Fruit fly (Drosophila melanogaster) whole organism, pupa: ENCODE measurements around the gene CG43799.

Experiments used
- CG10348 ChIP-seq: fragments of 200-800 bp; sonication (Bioruptor generic); IDR thresholded peaks from 2 replicates; pipeline ENCODE4 v1.3.6; 2022; ENCODE audit warnings: missing biosample characterization, missing genetic modification characterization
- CG13204 ChIP-seq: fragments of 200-800 bp; sonication (Bioruptor generic); optimal IDR thresholded peaks from 2 replicates; lab custom pipeline; 2018; ENCODE audit warnings: missing biosample characterization, mild to moderate bottlenecking, missing genetic modification characterization, moderate library complexity
- CG14655 ChIP-seq: fragments of 200-800 bp; sonication (Bioruptor generic); optimal IDR thresholded peaks from 3 replicates; lab custom pipeline; 2017; ENCODE audit warnings: mild to moderate bottlenecking, missing biosample characterization, missing genetic modification reagents, missing genetic modification characterization
- CG15710 ChIP-seq: fragments of 200-800 bp; sonication (Bioruptor generic); optimal IDR thresholded peaks from 2 replicates; lab custom pipeline; 2018; ENCODE audit warnings: missing biosample characterization, mild to moderate bottlenecking, missing genetic modification characterization, moderate library complexity
- CG32121 ChIP-seq: fragments of 200-800 bp; sonication (Bioruptor generic); IDR thresholded peaks from 2 replicates; pipeline ENCODE4 v1.3.6; 2022; ENCODE audit warnings: missing biosample characterization, missing genetic modification characterization
- CG34367 ChIP-seq: fragments of 200-800 bp; sonication (Bioruptor generic); optimal IDR thresholded peaks from 2 replicates; lab custom pipeline; 2018; ENCODE audit warnings: missing biosample characterization, mild to moderate bottlenecking, missing genetic modification characterization
- CG4496 ChIP-seq: fragments of 200-800 bp; sonication (Bioruptor generic); IDR thresholded peaks from 3 replicates; pipeline ENCODE4 v1.3.6; 2022; ENCODE audit warnings: missing biosample characterization, missing genetic modification characterization
- CG8301 ChIP-seq: fragments of 200-800 bp; sonication (Bioruptor generic); optimal IDR thresholded peaks from 2 replicates; lab custom pipeline; 2018; ENCODE audit warnings: missing biosample characterization, mild to moderate bottlenecking, missing genetic modification characterization
- Ets98B ChIP-seq: fragments of 200-800 bp; sonication (Bioruptor generic); IDR thresholded peaks from 2 replicates; pipeline ENCODE4 v1.3.6; 2022; ENCODE audit warnings: missing biosample characterization, missing genetic modification characterization
- Pif1B ChIP-seq: fragments of 200-800 bp; sonication (Bioruptor generic); optimal IDR thresholded peaks from 3 replicates; lab custom pipeline; 2016; ENCODE audit warnings: missing biosample characterization, missing genetic modification characterization
- rn ChIP-seq: fragments of 200-800 bp; sonication (Bioruptor generic); IDR thresholded peaks from 2 replicates; pipeline ENCODE4 v1.3.6; 2022; ENCODE audit warnings: missing biosample characterization, missing genetic modification characterization

DNA sequence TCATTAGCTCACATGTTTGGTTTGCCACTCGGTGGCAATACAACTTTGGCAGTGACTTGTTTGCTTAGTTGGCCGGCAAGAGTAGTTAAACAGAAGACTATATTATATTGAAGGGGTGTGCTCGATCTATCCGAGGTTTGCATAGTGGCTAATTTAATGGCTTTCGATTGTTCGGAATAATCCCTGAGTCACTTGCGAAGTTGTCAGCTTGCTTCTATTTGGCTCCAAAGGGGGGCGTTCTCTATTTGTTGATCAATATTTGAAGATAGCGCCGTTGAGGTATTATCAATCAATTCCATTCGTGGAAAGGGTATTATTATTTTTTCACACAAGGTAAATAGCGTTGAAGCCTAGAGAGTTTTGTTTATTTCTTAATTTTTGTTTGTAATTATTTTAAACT, 20.6 kb downstream of the CG43799 start:
- TF ChIP-seq CG4496 (GFP tag; lab: Robert Waterston, UW) (no peak), CG8301 (tag; lab: Kevin White, UChicago) (no peak), CG32121 (GFP tag; lab: Robert Waterston, UW) (no peak), Pif1B (GFP tag; lab: Kevin White, UChicago) (no peak), Ets98B (no peak), CG14655 (GFP tag; lab: Kevin White, UChicago) (no peak), CG34367 (tag; lab: Kevin White, UChicago) (no peak), CG15710 (tag; lab: Kevin White, UChicago) (no peak), CG13204 (GFP tag; lab: Kevin White, UChicago) (no peak), rn (GFP tag; lab: Robert Waterston, UW) (no peak), CG10348 (GFP tag; lab: Robert Waterston, UW) (no peak)
